Worm (Caenorhabditis elegans) whole organism, L4 larva: ENCODE data around the gene pps-1.

Experiments used
- F49E8.2 ChIP-seq: sonication (generic microtip); optimal IDR thresholded peaks from 2 replicates; lab custom pipeline; 2016; ENCODE audit warnings: missing compliant biosample characterization, mild to moderate bottlenecking, missing genetic modification characterization, borderline replicate concordance
- R02D3.7 ChIP-seq: fragments of 150-350 bp; sonication (generic microtip); optimal IDR thresholded peaks from 3 replicates; lab custom pipeline; 2014; ENCODE audit warnings: missing biosample characterization, missing genetic modification characterization
- T20F7.1 ChIP-seq: fragments of 200-800 bp; sonication (Bioruptor generic); optimal IDR thresholded peaks from 2 replicates; lab custom pipeline; 2018; ENCODE audit warnings: mild to moderate bottlenecking, missing genetic modification characterization, missing compliant biosample characterization
- aha-1 ChIP-seq: fragments of 150-350 bp; peaks from one replicate; lab custom pipeline; 2014; ENCODE audit warnings: missing biosample characterization, missing genetic modification characterization
- ceh-20 ChIP-seq: fragments of 200-800 bp; sonication (Bioruptor generic); IDR thresholded peaks from 2 replicates; pipeline ENCODE4 v1.3.6; 2022; ENCODE audit warnings: missing genetic modification reagents, missing genetic modification characterization, missing compliant biosample characterization
- ceh-44 ChIP-seq: fragments of 200-800 bp; sonication (Bioruptor generic); IDR thresholded peaks from 2 replicates; pipeline ENCODE4 v1.3.6; 2022; ENCODE audit warnings: missing genetic modification reagents, missing genetic modification characterization, missing compliant biosample characterization
- ces-1 ChIP-seq: fragments of 150-350 bp; sonication (generic microtip); optimal IDR thresholded peaks from 4 replicates; lab custom pipeline; 2014; ENCODE audit warnings: missing biosample characterization, missing genetic modification reagents, missing genetic modification characterization
- daf-12 ChIP-seq: fragments of 150-350 bp; optimal IDR thresholded peaks from 2 replicates; lab custom pipeline; 2014; ENCODE audit warnings: missing biosample characterization, missing genetic modification reagents, missing genetic modification characterization
- daf-19 ChIP-seq: fragments of 200-800 bp; sonication (Bioruptor generic); conservative IDR thresholded peaks from 2 replicates; pipeline ENCODE4 v1.3.6; 2022; ENCODE audit warnings: missing genetic modification characterization, missing compliant biosample characterization
- daf-8 ChIP-seq: fragments of 200-800 bp; sonication (Bioruptor generic); IDR thresholded peaks from 2 replicates; pipeline ENCODE4 v1.3.6; 2022; ENCODE audit warnings: missing genetic modification characterization, missing compliant biosample characterization
- dmd-6 ChIP-seq: fragments of 200-800 bp; sonication (Bioruptor generic); IDR thresholded peaks from 2 replicates; pipeline ENCODE4 v1.3.6; 2022; ENCODE audit warnings: missing genetic modification reagents, missing genetic modification characterization, missing compliant biosample characterization
- dpl-1 ChIP-seq: fragments of 150-350 bp; optimal IDR thresholded peaks from 2 replicates; lab custom pipeline; 2014; ENCODE audit warnings: missing biosample characterization, missing genetic modification reagents, missing genetic modification characterization
- dve-1 ChIP-seq: sonication (generic microtip); optimal IDR thresholded peaks from 2 replicates; lab custom pipeline; 2017; ENCODE audit warnings: antibody characterized with exemption, mild to moderate bottlenecking, missing genetic modification characterization, missing compliant biosample characterization; ENCODE audit not compliant: insufficient read depth
- fkh-10 ChIP-seq: fragments of 150-350 bp; optimal IDR thresholded peaks from 2 replicates; lab custom pipeline; 2014; ENCODE audit warnings: missing biosample characterization, missing genetic modification reagents, missing genetic modification characterization
- hlh-30 ChIP-seq: sonication (generic microtip); optimal IDR thresholded peaks from 2 replicates; lab custom pipeline; 2017; ENCODE audit warnings: antibody characterized with exemption, mild to moderate bottlenecking, missing genetic modification characterization, missing compliant biosample characterization; ENCODE audit not compliant: insufficient read depth
- lin-29 ChIP-seq: fragments of 200-800 bp; sonication (Bioruptor generic); IDR thresholded peaks from 2 replicates; pipeline ENCODE4 v1.3.6; 2022; ENCODE audit warnings: missing genetic modification reagents, missing genetic modification characterization, missing compliant biosample characterization
- lin-38 ChIP-seq: fragments of 200-800 bp; sonication (Bioruptor generic); IDR thresholded peaks from 2 replicates; pipeline ENCODE4 v1.3.6; 2022; ENCODE audit warnings: missing genetic modification reagents, missing genetic modification characterization, missing compliant biosample characterization
- lin-39 ChIP-seq: fragments of 150-350 bp; optimal IDR thresholded peaks from 2 replicates; lab custom pipeline; 2014; ENCODE audit warnings: missing biosample characterization, missing genetic modification reagents, missing genetic modification characterization
- lir-3 ChIP-seq: sonication (generic microtip); optimal IDR thresholded peaks from 2 replicates; lab custom pipeline; 2016; ENCODE audit warnings: mild to moderate bottlenecking, missing genetic modification characterization, missing compliant biosample characterization
- mdt-29 ChIP-seq: fragments of 200-800 bp; sonication (Bioruptor generic); IDR thresholded peaks from 2 replicates; pipeline ENCODE4 v1.3.6; 2022; ENCODE audit warnings: missing genetic modification reagents, missing genetic modification characterization, missing compliant biosample characterization
- sdz-12 ChIP-seq: fragments of 200-800 bp; sonication (Bioruptor generic); optimal IDR thresholded peaks from 2 replicates; lab custom pipeline; 2018; ENCODE audit warnings: mild to moderate bottlenecking, missing genetic modification characterization, missing compliant biosample characterization
- set-16 ChIP-seq: fragments of 200-800 bp; sonication (Bioruptor generic); IDR thresholded peaks from 2 replicates; pipeline ENCODE4 v1.3.6; 2022; ENCODE audit warnings: missing genetic modification reagents, missing genetic modification characterization, missing compliant biosample characterization
- skn-1 ChIP-seq: fragments of 150-350 bp; optimal IDR thresholded peaks from 2 replicates; lab custom pipeline; 2014; ENCODE audit warnings: missing biosample characterization, missing genetic modification characterization
- snpc-1.2 ChIP-seq: fragments of 200-800 bp; sonication (Bioruptor generic); IDR thresholded peaks from 2 replicates; pipeline ENCODE4 v1.3.6; 2022; ENCODE audit warnings: missing genetic modification reagents, missing genetic modification characterization, missing compliant biosample characterization
- tag-97 ChIP-seq: fragments of 200-800 bp; sonication (Bioruptor generic); IDR thresholded peaks from 2 replicates; pipeline ENCODE4 v1.3.6; 2022; ENCODE audit warnings: missing genetic modification characterization, missing compliant biosample characterization
- vab-7 ChIP-seq: fragments of 200-800 bp; sonication (Bioruptor generic); IDR thresholded peaks from 2 replicates; pipeline ENCODE4 v1.3.6; 2022; ENCODE audit warnings: missing genetic modification reagents, missing genetic modification characterization, missing compliant biosample characterization
- zfp-3 ChIP-seq: fragments of 200-800 bp; sonication (Bioruptor generic); conservative IDR thresholded peaks from 2 replicates; pipeline ENCODE4 v1.3.6; 2022; ENCODE audit warnings: missing genetic modification reagents, missing genetic modification characterization, missing compliant biosample characterization
- ztf-11 ChIP-seq: fragments of 150-350 bp; optimal IDR thresholded peaks from 2 replicates; lab custom pipeline; 2014; ENCODE audit warnings: missing biosample characterization, missing genetic modification characterization

Gene pps-1

ce11 chrIV:10155475-10155874 lies 6.3 kb upstream of the pps-1 start, which contains the start of gene ttr-54:
ttr-54 (plus strand) TSS chrIV:10155775.
- TF ChIP-seq hlh-30 (tag; lab: Kevin White, UChicago) (peak; percentile 10), skn-1 (tag; lab: Kevin White, UChicago) (no peak)

ce11 chrIV:10157034-10157433 lies 4.8 kb upstream of the pps-1 start:
- TF ChIP-seq lir-3 (tag; lab: Kevin White, UChicago) (no peak), snpc-1.2 (GFP tag; lab: Robert Waterston, UW) (peak; percentile 63; the same call in 1 of the 2 replicates)

- TF ChIP-seq lin-39 (tag; lab: Kevin White, UChicago): no peak
- 0 out of 2 replicates have a peak, but pooled peaks have one; percentile 11 for TF ChIP-seq dmd-6 (GFP tag; lab: Robert Waterston, UW)
- no peak for TF ChIP-seq snpc-1.2 (GFP tag; lab: Robert Waterston, UW)
- no peak for TF ChIP-seq hlh-30 (tag; lab: Kevin White, UChicago)
- no peak for TF ChIP-seq daf-19 (GFP tag; lab: Robert Waterston, UW)
- TF ChIP-seq aha-1 (tag; lab: Kevin White, UChicago): peak; percentile 30
- no peak for TF ChIP-seq daf-12 (tag; lab: Kevin White, UChicago)
- no peak for TF ChIP-seq mdt-29 (GFP tag; lab: Robert Waterston, UW)
Observed at ce11 chrIV:10157489-10158088, 4.2 kb upstream of the pps-1 start, which contains the start of gene ttr-53. ttr-53 (plus strand) TSS chrIV:10158038.

ce11 chrIV:10164086-10164485 lies 2.3 kb downstream of the pps-1 start:
- TF ChIP-seq lin-38 (GFP tag; lab: Robert Waterston, UW): peak; percentile 28; the same call in 1 of the 2 replicates
- no peak for TF ChIP-seq R02D3.7 (tag; lab: Kevin White, UChicago)

ce11 chrIV:10170808-10171207 lies 9.0 kb downstream of the pps-1 start:
- TF ChIP-seq fkh-10 (GFP tag; lab: Kevin White, UChicago) (peak; percentile 79), zfp-3 (GFP tag; lab: Robert Waterston, UW) (no peak), ces-1 (peak; percentile 92), aha-1 (tag; lab: Kevin White, UChicago) (peak; percentile 20)

- TF ChIP-seq set-16 (GFP tag; lab: Robert Waterston, UW): no peak
- TF ChIP-seq T20F7.1: no peak
- TF ChIP-seq sdz-12 (GFP tag; lab: Kevin White, UChicago): no peak
- TF ChIP-seq lin-29 (GFP tag; lab: Robert Waterston, UW): no peak
- TF ChIP-seq ztf-11 (tag; lab: Kevin White, UChicago): no peak
- no peak for TF ChIP-seq daf-8 (GFP tag; lab: Robert Waterston, UW)
- no peak for TF ChIP-seq dpl-1
- no peak for TF ChIP-seq tag-97
- TF ChIP-seq vab-7 (GFP tag; lab: Robert Waterston, UW): no peak
- TF ChIP-seq dve-1 (tag; lab: Kevin White, UChicago): no peak
- TF ChIP-seq ceh-20: no peak
- TF ChIP-seq F49E8.2 (tag; lab: Kevin White, UChicago): no peak
- TF ChIP-seq ceh-44 (GFP tag; lab: Robert Waterston, UW): no peak
- TF ChIP-seq lin-39 (tag; lab: Kevin White, UChicago): no peak
- TF ChIP-seq, all 104 proteins: peak for 0
Observed at ce11 chrIV:10174328-10174727, 12.5 kb downstream of the pps-1 start, which contains the start of gene pxf-1. pxf-1 (minus strand) TSS chrIV:10174341.
